Worm (Caenorhabditis elegans) whole organism, mixed stage, embryonic: ENCODE measurements around the gene F15B10.3.

Experiments used
- M03D4.4 ChIP-seq: sonication (generic microtip); optimal IDR thresholded peaks from 2 replicates; lab custom pipeline; 2017; ENCODE audit warnings: mild to moderate bottlenecking, missing genetic modification characterization, missing compliant biosample characterization
- bed-3 ChIP-seq: fragments of 200-800 bp; sonication (Bioruptor generic); optimal IDR thresholded peaks from 3 replicates; lab custom pipeline; 2018; ENCODE audit warnings: mild to moderate bottlenecking, missing genetic modification characterization, moderate library complexity, missing compliant biosample characterization
- blmp-1 ChIP-seq: fragments of 150-350 bp; optimal IDR thresholded peaks from 2 replicates; lab custom pipeline; 2014; ENCODE audit warnings: missing biosample characterization, missing genetic modification characterization
- ceh-39 ChIP-seq: fragments of 150-350 bp; optimal IDR thresholded peaks from 2 replicates; lab custom pipeline; 2014; ENCODE audit warnings: missing biosample characterization, missing genetic modification characterization
- ceh-43 ChIP-seq: fragments of 200-800 bp; sonication (Bioruptor generic); optimal IDR thresholded peaks from 2 replicates; lab custom pipeline; 2018; ENCODE audit warnings: mild to moderate bottlenecking, missing genetic modification characterization, moderate library complexity, missing compliant biosample characterization
- ceh-83 ChIP-seq: fragments of 200-800 bp; sonication (Bioruptor generic); optimal IDR thresholded peaks from 2 replicates; lab custom pipeline; 2018; ENCODE audit warnings: mild to moderate bottlenecking, missing genetic modification characterization, missing compliant biosample characterization
- ces-1 ChIP-seq: fragments of 150-350 bp; optimal IDR thresholded peaks from 2 replicates; lab custom pipeline; 2014; ENCODE audit warnings: missing biosample characterization, missing genetic modification reagents, missing genetic modification characterization
- cnd-1 ChIP-seq: fragments of 200-800 bp; sonication (Bioruptor generic); optimal IDR thresholded peaks from 2 replicates; lab custom pipeline; 2018; ENCODE audit warnings: mild to moderate bottlenecking, missing genetic modification characterization, missing compliant biosample characterization
- drap-1 ChIP-seq: fragments of 200-800 bp; sonication (Bioruptor generic); optimal IDR thresholded peaks from 3 replicates; lab custom pipeline; 2018; ENCODE audit warnings: mild to moderate bottlenecking, missing genetic modification characterization, missing compliant biosample characterization
- elt-1 ChIP-seq: sonication (generic microtip); optimal IDR thresholded peaks from 2 replicates; lab custom pipeline; 2017; ENCODE audit warnings: missing genetic modification characterization, mild to moderate bottlenecking, missing compliant biosample characterization, antibody characterized with exemption, moderate library complexity, borderline replicate concordance; ENCODE audit not compliant: insufficient read depth
- elt-3 ChIP-seq: fragments of 150-350 bp; optimal IDR thresholded peaks from 2 replicates; lab custom pipeline; 2014; ENCODE audit warnings: missing biosample characterization, missing genetic modification characterization
- flh-1 ChIP-seq: fragments of 200-800 bp; sonication (Bioruptor generic); optimal IDR thresholded peaks from 2 replicates; lab custom pipeline; 2018; ENCODE audit warnings: mild to moderate bottlenecking, missing genetic modification characterization, moderate library complexity, missing compliant biosample characterization
- ham-2 ChIP-seq: fragments of 200-800 bp; sonication (Bioruptor generic); optimal IDR thresholded peaks from 2 replicates; lab custom pipeline; 2018; ENCODE audit warnings: mild to moderate bottlenecking, missing genetic modification characterization, missing compliant biosample characterization
- hlh-1 ChIP-seq: fragments of 150-350 bp; optimal IDR thresholded peaks from 2 replicates; lab custom pipeline; 2014; ENCODE audit warnings: missing biosample characterization, missing genetic modification reagents, missing genetic modification characterization
- lin-13 ChIP-seq: fragments of 150-350 bp; optimal IDR thresholded peaks from 2 replicates; lab custom pipeline; 2014; ENCODE audit warnings: missing biosample characterization, missing genetic modification characterization
- lsy-2 ChIP-seq: fragments of 150-350 bp; optimal IDR thresholded peaks from 2 replicates; lab custom pipeline; 2014; ENCODE audit warnings: missing biosample characterization, missing genetic modification characterization
- mab-5 ChIP-seq: fragments of 150-350 bp; optimal IDR thresholded peaks from 2 replicates; lab custom pipeline; 2014; ENCODE audit warnings: missing biosample characterization, missing genetic modification characterization
- mep-1 ChIP-seq: fragments of 150-350 bp; optimal IDR thresholded peaks from 2 replicates; lab custom pipeline; 2017; ENCODE audit warnings: missing biosample characterization, missing genetic modification reagents, missing genetic modification characterization, inconsistent platforms
- mls-2 ChIP-seq: sonication (generic microtip); optimal IDR thresholded peaks from 2 replicates; lab custom pipeline; 2016; ENCODE audit warnings: mild to moderate bottlenecking, missing genetic modification characterization, moderate library complexity, missing compliant biosample characterization
- nhr-12 ChIP-seq: fragments of 150-350 bp; optimal IDR thresholded peaks from 2 replicates; lab custom pipeline; 2014; ENCODE audit warnings: missing biosample characterization, missing genetic modification characterization
- nhr-2 ChIP-seq: fragments of 150-350 bp; optimal IDR thresholded peaks from 2 replicates; lab custom pipeline; 2014; ENCODE audit warnings: missing biosample characterization, missing genetic modification characterization
- nhr-237 ChIP-seq: fragments of 150-350 bp; optimal IDR thresholded peaks from 2 replicates; lab custom pipeline; 2014; ENCODE audit warnings: missing biosample characterization, missing genetic modification characterization
- nhr-28 ChIP-seq: fragments of 150-350 bp; optimal IDR thresholded peaks from 2 replicates; lab custom pipeline; 2014; ENCODE audit warnings: missing biosample characterization, missing genetic modification characterization
- nhr-76 ChIP-seq: sonication (generic microtip); optimal IDR thresholded peaks from 2 replicates; lab custom pipeline; 2017; ENCODE audit warnings: missing biosample characterization, missing genetic modification characterization
- pha-4 ChIP-seq: fragments of 150-350 bp; optimal IDR thresholded peaks from 2 replicates; lab custom pipeline; 2018; ENCODE audit warnings: missing biosample characterization, missing genetic modification reagents, missing genetic modification characterization
- sem-2 ChIP-seq: fragments of 200-800 bp; sonication (Bioruptor generic); optimal IDR thresholded peaks from 2 replicates; lab custom pipeline; 2018; ENCODE audit warnings: mild to moderate bottlenecking, missing genetic modification characterization, missing compliant biosample characterization
- snpc-4 ChIP-seq: fragments of 150-350 bp; optimal IDR thresholded peaks from 2 replicates; lab custom pipeline; 2014; ENCODE audit warnings: missing biosample characterization, missing genetic modification characterization
- sptf-1 ChIP-seq: sonication (generic microtip); optimal IDR thresholded peaks from 2 replicates; lab custom pipeline; 2017; ENCODE audit warnings: mild to moderate bottlenecking, missing genetic modification characterization, moderate library complexity, missing compliant biosample characterization
- tbx-8 ChIP-seq: fragments of 200-800 bp; sonication (Bioruptor generic); optimal IDR thresholded peaks from 2 replicates; lab custom pipeline; 2018; ENCODE audit warnings: mild to moderate bottlenecking, missing genetic modification characterization, moderate library complexity, missing compliant biosample characterization
- unc-120 ChIP-seq: sonication (generic microtip); optimal IDR thresholded peaks from 2 replicates; lab custom pipeline; 2017; ENCODE audit warnings: missing genetic modification characterization, missing compliant biosample characterization; ENCODE audit not compliant: poor library complexity, severe bottlenecking
- unc-39 ChIP-seq: fragments of 150-350 bp; optimal IDR thresholded peaks from 2 replicates; lab custom pipeline; 2014; ENCODE audit warnings: missing biosample characterization, missing genetic modification characterization
- unc-62 ChIP-seq: fragments of 150-350 bp; optimal IDR thresholded peaks from 2 replicates; lab custom pipeline; 2014; ENCODE audit warnings: missing biosample characterization, missing genetic modification reagents, missing genetic modification characterization
- zip-8 ChIP-seq: fragments of 150-350 bp; optimal IDR thresholded peaks from 2 replicates; lab custom pipeline; 2014; ENCODE audit warnings: missing biosample characterization, missing genetic modification characterization
- ztf-11 ChIP-seq: fragments of 150-350 bp; optimal IDR thresholded peaks from 2 replicates; lab custom pipeline; 2014; ENCODE audit warnings: missing biosample characterization, missing genetic modification characterization

Gene F15B10.3

ce11 chrIV:6560434-6560833 is 42.0 kb upstream of the F15B10.3 start, which contains the start of gene best-9:
best-9 (plus strand) TSS chrIV:6560734.
- TF ChIP-seq cnd-1 (tag; lab: Kevin White, UChicago) (no peak), elt-1 (tag; lab: Kevin White, UChicago) (no peak), pha-4 (no peak), snpc-4 (tag; lab: Kevin White, UChicago) (no peak), flh-1 (GFP tag; lab: Kevin White, UChicago) (no peak)

- TF ChIP-seq lin-13 (no peak), drap-1 (GFP tag; lab: Kevin White, UChicago) (no peak), ceh-43 (GFP tag; lab: Kevin White, UChicago) (no peak), unc-120 (tag; lab: Kevin White, UChicago) (no peak), nhr-76 (tag; lab: Kevin White, UChicago) (no peak), ces-1 (GFP tag; lab: Kevin White, UChicago) (no peak), ham-2 (GFP tag; lab: Kevin White, UChicago) (no peak), lsy-2 (no peak), sem-2 (GFP tag; lab: Kevin White, UChicago) (no peak)
These were observed 40.4 kb upstream of the F15B10.3 start for ce11 chrIV:6562039-6562438.

- no peak for TF ChIP-seq cnd-1 (tag; lab: Kevin White, UChicago)
- no peak for TF ChIP-seq M03D4.4
- TF ChIP-seq snpc-4 (tag; lab: Kevin White, UChicago) = no peak
- TF ChIP-seq elt-1 (tag; lab: Kevin White, UChicago) = no peak
- TF ChIP-seq nhr-12 (tag; lab: Kevin White, UChicago) = no peak
- TF ChIP-seq unc-62 = no peak
- no peak for TF ChIP-seq ztf-11 (tag; lab: Kevin White, UChicago)
- TF ChIP-seq ceh-39 (tag; lab: Kevin White, UChicago) = no peak
These were observed 36.9 kb upstream of the F15B10.3 start for ce11 chrIV:6565605-6566004.

- no peak for TF ChIP-seq unc-39 (tag; lab: Kevin White, UChicago)
- TF ChIP-seq mls-2 (tag; lab: Kevin White, UChicago) = no peak
- TF ChIP-seq ceh-83 (GFP tag; lab: Kevin White, UChicago) = no peak
- TF ChIP-seq nhr-76 (tag; lab: Kevin White, UChicago) = no peak
- TF ChIP-seq ztf-11 (tag; lab: Kevin White, UChicago) = no peak
- TF ChIP-seq drap-1 (GFP tag; lab: Kevin White, UChicago) = no peak
- no peak for TF ChIP-seq pha-4
- TF ChIP-seq unc-62 = no peak
- TF ChIP-seq nhr-12 (tag; lab: Kevin White, UChicago) = no peak
- no peak for TF ChIP-seq snpc-4 (tag; lab: Kevin White, UChicago)
- TF ChIP-seq nhr-237 (tag; lab: Kevin White, UChicago) = no peak
- TF ChIP-seq sem-2 (GFP tag; lab: Kevin White, UChicago) = no peak
- no peak for TF ChIP-seq M03D4.4
These were observed 30.2 kb upstream of the F15B10.3 start, which contains the start of gene bicd-1 for ce11 chrIV:6572238-6572637. bicd-1 (minus strand) TSS chrIV:6572338.

- TF ChIP-seq mab-5 (tag; lab: Kevin White, UChicago) = no peak
- no peak for TF ChIP-seq elt-3
- no peak for TF ChIP-seq lsy-2
- TF ChIP-seq snpc-4 (tag; lab: Kevin White, UChicago) = no peak
- no peak for TF ChIP-seq unc-39 (tag; lab: Kevin White, UChicago)
- TF ChIP-seq sptf-1 (tag; lab: Kevin White, UChicago) = no peak
- TF ChIP-seq ceh-43 (GFP tag; lab: Kevin White, UChicago) = no peak
- TF ChIP-seq mls-2 (tag; lab: Kevin White, UChicago) = no peak
- TF ChIP-seq pha-4 = no peak
- no peak for TF ChIP-seq nhr-76 (tag; lab: Kevin White, UChicago)
- no peak for TF ChIP-seq blmp-1
- TF ChIP-seq ztf-11 (tag; lab: Kevin White, UChicago) = no peak
- no peak for TF ChIP-seq ces-1 (GFP tag; lab: Kevin White, UChicago)
- no peak for TF ChIP-seq hlh-1 (tag; lab: Kevin White, UChicago)
- no peak for TF ChIP-seq drap-1 (GFP tag; lab: Kevin White, UChicago)
- TF ChIP-seq zip-8 (tag; lab: Kevin White, UChicago) = no peak
These were observed 29.8 kb upstream of the F15B10.3 start for ce11 chrIV:6572655-6573054.

ce11 chrIV:6574343-6574742 is 28.1 kb upstream of the F15B10.3 start:
- TF ChIP-seq lsy-2 = no peak
- no peak for TF ChIP-seq elt-3
- no peak for TF ChIP-seq bed-3 (GFP tag; lab: Kevin White, UChicago)
- TF ChIP-seq unc-62 = no peak
- TF ChIP-seq mls-2 (tag; lab: Kevin White, UChicago) = no peak
- no peak for TF ChIP-seq nhr-28 (tag; lab: Kevin White, UChicago)
- TF ChIP-seq M03D4.4 = no peak
- TF ChIP-seq sptf-1 (tag; lab: Kevin White, UChicago) = peak; percentile 25
- TF ChIP-seq nhr-2 = no peak
- no peak for TF ChIP-seq zip-8 (tag; lab: Kevin White, UChicago)
- TF ChIP-seq hlh-1 (tag; lab: Kevin White, UChicago) = no peak
- TF ChIP-seq lin-13 = no peak
- TF ChIP-seq mab-5 (tag; lab: Kevin White, UChicago) = no peak
- no peak for TF ChIP-seq nhr-12 (tag; lab: Kevin White, UChicago)
- TF ChIP-seq snpc-4 (tag; lab: Kevin White, UChicago) = no peak
- TF ChIP-seq ces-1 (GFP tag; lab: Kevin White, UChicago) = peak; percentile 2
- TF ChIP-seq unc-120 (tag; lab: Kevin White, UChicago) = peak; percentile 35
- TF ChIP-seq unc-39 (tag; lab: Kevin White, UChicago) = no peak
- no peak for TF ChIP-seq drap-1 (GFP tag; lab: Kevin White, UChicago)
- TF ChIP-seq ceh-83 (GFP tag; lab: Kevin White, UChicago) = no peak
- no peak for TF ChIP-seq pha-4
- TF ChIP-seq ham-2 (GFP tag; lab: Kevin White, UChicago) = no peak
- no peak for TF ChIP-seq tbx-8
- no peak for TF ChIP-seq mep-1 (tag; lab: Kevin White, UChicago)
- no peak for TF ChIP-seq ceh-43 (GFP tag; lab: Kevin White, UChicago)
- TF ChIP-seq ceh-39 (tag; lab: Kevin White, UChicago) = no peak
